Worm (Caenorhabditis elegans) whole organism, L3 larva: ENCODE measurements around the gene nlp-23.

Experiments used
- elt-2 ChIP-seq: sonication (generic microtip); optimal IDR thresholded peaks from 2 replicates; lab custom pipeline; 2016; ENCODE audit warnings: missing genetic modification reagents, mild to moderate bottlenecking, missing genetic modification characterization, missing compliant biosample characterization
- mdl-1 ChIP-seq: fragments of 150-350 bp; optimal IDR thresholded peaks from 2 replicates; lab custom pipeline; 2014; ENCODE audit warnings: missing biosample characterization, missing genetic modification characterization
- nhr-12 ChIP-seq: fragments of 150-350 bp; optimal IDR thresholded peaks from 2 replicates; lab custom pipeline; 2014; ENCODE audit warnings: missing biosample characterization, missing genetic modification characterization
- nhr-237 ChIP-seq: fragments of 150-350 bp; optimal IDR thresholded peaks from 2 replicates; lab custom pipeline; 2014; ENCODE audit warnings: missing biosample characterization, missing genetic modification characterization
- tbx-2 ChIP-seq: sonication (generic microtip); optimal IDR thresholded peaks from 2 replicates; lab custom pipeline; 2016; ENCODE audit warnings: mild to moderate bottlenecking, missing genetic modification characterization, missing compliant biosample characterization
- unc-39 ChIP-seq: sonication (generic microtip); optimal IDR thresholded peaks from 4 replicates; lab custom pipeline; 2017; ENCODE audit warnings: missing biosample characterization, missing genetic modification characterization
- unc-62 ChIP-seq: fragments of 150-350 bp; sonication (generic microtip); optimal IDR thresholded peaks from 4 replicates; lab custom pipeline; 2014; ENCODE audit warnings: missing biosample characterization, missing genetic modification reagents, missing genetic modification characterization

DNA sequence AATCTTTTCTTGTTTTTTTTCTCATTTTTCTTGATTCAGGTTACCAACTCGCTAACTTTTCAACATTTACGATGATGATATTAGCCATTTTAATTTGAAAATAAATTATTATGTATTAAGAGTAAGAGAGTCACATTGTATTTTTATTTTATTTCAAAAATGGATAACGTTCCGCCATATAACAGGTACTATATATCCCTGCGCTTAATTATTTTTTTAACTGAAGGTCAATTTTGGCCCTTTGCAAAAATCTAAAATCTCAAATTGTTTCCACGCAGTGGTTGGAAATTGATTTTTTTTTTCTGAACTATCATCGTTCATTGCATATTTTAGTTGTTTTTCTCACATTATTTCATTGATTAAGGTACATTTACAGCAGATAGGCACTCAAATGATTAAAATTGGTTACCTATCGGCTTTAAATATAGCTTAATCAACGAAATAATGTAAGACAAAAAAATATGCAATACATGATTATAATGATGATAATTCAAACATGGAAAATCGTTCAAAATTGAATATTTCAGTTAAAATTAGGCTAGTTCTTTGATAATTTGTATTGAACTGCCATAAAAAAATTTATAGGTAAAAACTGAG is 22.0 kb upstream of the nlp-23 start:
- peak; percentile 61 for TF ChIP-seq nhr-237 (tag; lab: Kevin White, UChicago)
- TF ChIP-seq unc-39 (tag; lab: Kevin White, UChicago): no peak
- peak; percentile 67 for TF ChIP-seq mdl-1 (tag; lab: Kevin White, UChicago)
- TF ChIP-seq elt-2 (tag; lab: Kevin White, UChicago): peak; percentile 74
- TF ChIP-seq unc-62 (GFP tag; lab: Kevin White, UChicago): peak; percentile 4
- no peak for TF ChIP-seq nhr-12
- peak; percentile 96 for TF ChIP-seq tbx-2 (tag; lab: Kevin White, UChicago)
